Worm (Caenorhabditis elegans) whole organism, L3 larva: ENCODE measurements around the gene sri-19.

ENCODE experiments used
- R02D3.7 ChIP-seq: fragments of 150-350 bp; optimal IDR thresholded peaks from 2 replicates; lab custom pipeline; 2014; ENCODE audit warnings: missing biosample characterization, missing genetic modification characterization
- ZK546.5 ChIP-seq: sonication (generic microtip); optimal IDR thresholded peaks from 2 replicates; lab custom pipeline; 2017; ENCODE audit warnings: missing biosample characterization, missing genetic modification characterization
- aly-2 ChIP-seq: fragments of 150-350 bp; optimal IDR thresholded peaks from 2 replicates; lab custom pipeline; 2014; ENCODE audit warnings: missing biosample characterization, missing genetic modification characterization
- ama-1 ChIP-seq: fragments of 150-350 bp; optimal IDR thresholded peaks from 2 replicates; lab custom pipeline; 2018
- ceh-16 ChIP-seq: sonication (generic microtip); optimal IDR thresholded peaks from 2 replicates; lab custom pipeline; 2017; ENCODE audit warnings: missing biosample characterization, missing genetic modification characterization
- ceh-28 ChIP-seq: fragments of 150-350 bp; optimal IDR thresholded peaks from 2 replicates; lab custom pipeline; 2014; ENCODE audit warnings: missing biosample characterization, missing genetic modification reagents, missing genetic modification characterization
- ceh-82 ChIP-seq: fragments of 150-350 bp; optimal IDR thresholded peaks from 2 replicates; lab custom pipeline; 2014; ENCODE audit warnings: missing biosample characterization, missing genetic modification characterization
- ceh-9 ChIP-seq: sonication (generic microtip); optimal IDR thresholded peaks from 2 replicates; lab custom pipeline; 2018; ENCODE audit warnings: missing biosample characterization, missing genetic modification characterization
- daf-12 ChIP-seq: fragments of 150-350 bp; optimal IDR thresholded peaks from 2 replicates; lab custom pipeline; 2014; ENCODE audit warnings: missing biosample characterization, missing genetic modification reagents, missing genetic modification characterization
- egl-27 ChIP-seq: sonication (generic microtip); optimal IDR thresholded peaks from 4 replicates; lab custom pipeline; 2017; ENCODE audit warnings: missing biosample characterization, missing genetic modification reagents, missing genetic modification characterization
- egl-5 ChIP-seq: fragments of 150-350 bp; optimal IDR thresholded peaks from 2 replicates; lab custom pipeline; 2017; ENCODE audit warnings: missing biosample characterization, missing genetic modification reagents, missing genetic modification characterization, inconsistent platforms
- elt-1 ChIP-seq: fragments of 150-350 bp; optimal IDR thresholded peaks from 2 replicates; lab custom pipeline; 2014; ENCODE audit warnings: missing biosample characterization, missing genetic modification characterization
- elt-2 ChIP-seq: sonication (generic microtip); optimal IDR thresholded peaks from 2 replicates; lab custom pipeline; 2016; ENCODE audit warnings: missing genetic modification reagents, mild to moderate bottlenecking, missing genetic modification characterization, missing compliant biosample characterization
- elt-3 ChIP-seq, 3 experiments: fragments of 150-350 bp in 1 of 3; sonication (generic microtip) in 2 of 3; optimal IDR thresholded peaks; 2 replicates in 2 of 3; 4 replicates in 1 of 3; lab custom pipeline; 2014 to 2017; ENCODE audit warnings: missing biosample characterization in 3 of 3, missing genetic modification characterization in 3 of 3
- eor-1 ChIP-seq, 2 experiments: fragments of 150-350 bp; optimal IDR thresholded peaks; 2 replicates each; lab custom pipeline; 2014 to 2018; ENCODE audit warnings: missing biosample characterization in 2 of 2, missing genetic modification characterization in 2 of 2
- fkh-10 ChIP-seq: sonication (generic microtip); optimal IDR thresholded peaks from 2 replicates; lab custom pipeline; 2017; ENCODE audit warnings: missing biosample characterization, missing genetic modification reagents, missing genetic modification characterization
- fkh-2 ChIP-seq: fragments of 150-350 bp; optimal IDR thresholded peaks from 2 replicates; lab custom pipeline; 2014; ENCODE audit warnings: missing biosample characterization, missing genetic modification reagents, missing genetic modification characterization
- fos-1 ChIP-seq: fragments of 150-350 bp; optimal IDR thresholded peaks from 2 replicates; lab custom pipeline; 2014; ENCODE audit warnings: missing biosample characterization, missing genetic modification characterization
- hmg-11 ChIP-seq: sonication (generic microtip); optimal IDR thresholded peaks from 2 replicates; lab custom pipeline; 2016; ENCODE audit warnings: missing genetic modification characterization, missing compliant biosample characterization
- jun-1 ChIP-seq: fragments of 150-350 bp; optimal IDR thresholded peaks from 2 replicates; lab custom pipeline; 2014; ENCODE audit warnings: missing biosample characterization, missing genetic modification reagents, missing genetic modification characterization
- lin-15B ChIP-seq: fragments of 150-350 bp; optimal IDR thresholded peaks from 2 replicates; lab custom pipeline; 2014; ENCODE audit warnings: missing biosample characterization, missing genetic modification characterization
- lin-39 ChIP-seq: fragments of 150-350 bp; optimal IDR thresholded peaks from 2 replicates; lab custom pipeline; 2018; ENCODE audit warnings: missing biosample characterization, missing genetic modification reagents, missing genetic modification characterization
- lsy-12 ChIP-seq: sonication (generic microtip); optimal IDR thresholded peaks from 2 replicates; lab custom pipeline; 2016; ENCODE audit warnings: mild to moderate bottlenecking, missing genetic modification characterization, missing compliant biosample characterization
- mdl-1 ChIP-seq: fragments of 150-350 bp; optimal IDR thresholded peaks from 2 replicates; lab custom pipeline; 2014; ENCODE audit warnings: missing biosample characterization, missing genetic modification characterization
- mml-1 ChIP-seq: fragments of 150-350 bp; sonication (generic microtip); optimal IDR thresholded peaks from 3 replicates; lab custom pipeline; 2014; ENCODE audit warnings: missing biosample characterization, missing genetic modification characterization
- nfya-1 ChIP-seq: sonication (generic microtip); optimal IDR thresholded peaks from 2 replicates; lab custom pipeline; 2017; ENCODE audit warnings: missing genetic modification characterization, mild to moderate bottlenecking, missing compliant biosample characterization, antibody characterized with exemption, moderate library complexity; ENCODE audit not compliant: insufficient read depth
- nhr-11 ChIP-seq: fragments of 150-350 bp; optimal IDR thresholded peaks from 2 replicates; lab custom pipeline; 2014; ENCODE audit warnings: missing biosample characterization, missing genetic modification characterization
- nhr-12 ChIP-seq: fragments of 150-350 bp; optimal IDR thresholded peaks from 2 replicates; lab custom pipeline; 2014; ENCODE audit warnings: missing biosample characterization, missing genetic modification characterization
- nhr-23 ChIP-seq: fragments of 150-350 bp; optimal IDR thresholded peaks from 2 replicates; lab custom pipeline; 2014; ENCODE audit warnings: missing biosample characterization, missing genetic modification reagents, missing genetic modification characterization
- nhr-237 ChIP-seq: fragments of 150-350 bp; optimal IDR thresholded peaks from 2 replicates; lab custom pipeline; 2014; ENCODE audit warnings: missing biosample characterization, missing genetic modification characterization
- nhr-25 ChIP-seq: sonication (generic microtip); optimal IDR thresholded peaks from 2 replicates; lab custom pipeline; 2017; ENCODE audit warnings: missing biosample characterization, missing genetic modification characterization
- nhr-28 ChIP-seq: fragments of 150-350 bp; optimal IDR thresholded peaks from 2 replicates; lab custom pipeline; 2014; ENCODE audit warnings: missing biosample characterization, missing genetic modification characterization
- nhr-43 ChIP-seq: sonication (generic microtip); optimal IDR thresholded peaks from 2 replicates; lab custom pipeline; 2016; ENCODE audit warnings: mild to moderate bottlenecking, missing genetic modification characterization, missing compliant biosample characterization; ENCODE audit not compliant: poor library complexity, severe bottlenecking
- nhr-67 ChIP-seq: fragments of 150-350 bp; optimal IDR thresholded peaks from 2 replicates; lab custom pipeline; 2014; ENCODE audit warnings: missing biosample characterization, missing genetic modification characterization
- nhr-76 ChIP-seq: fragments of 150-350 bp; sonication (generic microtip); optimal IDR thresholded peaks from 5 replicates; lab custom pipeline; 2014; ENCODE audit warnings: missing biosample characterization, missing genetic modification characterization
- nhr-77 ChIP-seq: fragments of 150-350 bp; optimal IDR thresholded peaks from 2 replicates; lab custom pipeline; 2014; ENCODE audit warnings: missing biosample characterization, missing genetic modification characterization
- pha-4 ChIP-seq: fragments of 150-350 bp; optimal IDR thresholded peaks from 2 replicates; lab custom pipeline; 2014; ENCODE audit warnings: missing biosample characterization, missing genetic modification reagents, missing genetic modification characterization
- pqm-1 ChIP-seq: fragments of 150-350 bp; optimal IDR thresholded peaks from 2 replicates; lab custom pipeline; 2017; ENCODE audit warnings: missing biosample characterization, missing genetic modification characterization, inconsistent platforms
- sea-2 ChIP-seq: fragments of 150-350 bp; sonication (generic microtip); optimal IDR thresholded peaks from 4 replicates; lab custom pipeline; 2014; ENCODE audit warnings: missing biosample characterization, missing genetic modification reagents, missing genetic modification characterization
- skn-1 ChIP-seq: fragments of 150-350 bp; optimal IDR thresholded peaks from 2 replicates; lab custom pipeline; 2014; ENCODE audit warnings: missing biosample characterization, missing genetic modification characterization
- snpc-4 ChIP-seq: fragments of 150-350 bp; optimal IDR thresholded peaks from 2 replicates; lab custom pipeline; 2014; ENCODE audit warnings: missing biosample characterization, missing genetic modification characterization
- tbx-2 ChIP-seq: sonication (generic microtip); optimal IDR thresholded peaks from 2 replicates; lab custom pipeline; 2016; ENCODE audit warnings: mild to moderate bottlenecking, missing genetic modification characterization, missing compliant biosample characterization
- unc-39 ChIP-seq: sonication (generic microtip); optimal IDR thresholded peaks from 4 replicates; lab custom pipeline; 2017; ENCODE audit warnings: missing biosample characterization, missing genetic modification characterization
- unc-62 ChIP-seq: fragments of 150-350 bp; sonication (generic microtip); optimal IDR thresholded peaks from 4 replicates; lab custom pipeline; 2014; ENCODE audit warnings: missing biosample characterization, missing genetic modification reagents, missing genetic modification characterization
- zag-1 ChIP-seq: fragments of 150-350 bp; optimal IDR thresholded peaks from 2 replicates; lab custom pipeline; 2014; ENCODE audit warnings: missing biosample characterization, missing genetic modification characterization
- ztf-11 ChIP-seq: fragments of 150-350 bp; optimal IDR thresholded peaks from 2 replicates; lab custom pipeline; 2014; ENCODE audit warnings: missing biosample characterization, missing genetic modification characterization
- ztf-4 ChIP-seq: fragments of 150-350 bp; optimal IDR thresholded peaks from 2 replicates; lab custom pipeline; 2014; ENCODE audit warnings: missing biosample characterization, missing genetic modification characterization

sri-19 gene

DNA sequence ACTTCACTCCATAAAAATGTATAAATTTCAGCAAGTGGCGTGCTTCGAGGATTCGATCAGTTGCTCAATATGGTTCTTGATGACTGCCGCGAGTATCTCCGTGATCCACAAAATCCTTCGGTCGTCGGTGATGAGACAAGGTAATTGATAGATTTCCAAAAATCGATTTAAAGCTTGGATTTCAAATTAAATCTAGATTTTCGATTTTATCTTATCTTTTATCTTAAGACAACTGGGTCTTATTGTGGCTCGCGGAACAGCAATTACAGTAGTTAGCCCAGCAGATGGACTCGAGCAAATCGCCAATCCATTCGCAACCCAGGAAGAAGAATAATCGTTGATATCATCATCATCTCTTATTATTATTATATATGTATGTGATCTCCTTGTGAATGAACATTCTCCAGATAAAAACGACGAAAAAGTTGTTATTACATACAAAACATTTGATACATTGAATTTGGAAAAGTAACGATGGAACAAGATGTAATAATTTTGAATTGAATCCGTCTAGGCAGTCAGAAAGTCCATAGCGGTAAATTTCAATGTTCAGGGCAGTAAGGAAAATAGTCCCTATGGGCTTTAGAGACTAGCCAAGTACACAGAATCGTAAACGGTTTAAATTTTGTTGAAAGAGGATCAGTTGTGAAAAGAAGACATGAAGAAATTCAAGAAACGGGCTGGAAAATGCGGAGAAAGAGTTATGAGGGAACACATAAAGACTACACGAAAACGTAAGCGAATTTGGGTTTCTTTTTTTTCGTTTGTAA lies 24.2 kb upstream of the sri-19 start:
- TF ChIP-seq ama-1 (lab: Kevin White, UChicago) (peak; percentile 90), zag-1 (tag; lab: Kevin White, UChicago) (no peak), nhr-23 (tag; lab: Kevin White, UChicago) (no peak), egl-27 (tag; lab: Kevin White, UChicago) (no peak), nhr-43 (tag; lab: Kevin White, UChicago) (peak; percentile 32), fkh-2 (no peak), lin-39 (tag; lab: Kevin White, UChicago) (no peak), fkh-10 (GFP tag; lab: Kevin White, UChicago) (no peak), lsy-12 (tag; lab: Kevin White, UChicago) (peak; percentile 26), pha-4 (tag; lab: Kevin White, UChicago) (no peak), jun-1 (no peak), elt-2 (tag; lab: Kevin White, UChicago) (peak; percentile 47)

DNA sequence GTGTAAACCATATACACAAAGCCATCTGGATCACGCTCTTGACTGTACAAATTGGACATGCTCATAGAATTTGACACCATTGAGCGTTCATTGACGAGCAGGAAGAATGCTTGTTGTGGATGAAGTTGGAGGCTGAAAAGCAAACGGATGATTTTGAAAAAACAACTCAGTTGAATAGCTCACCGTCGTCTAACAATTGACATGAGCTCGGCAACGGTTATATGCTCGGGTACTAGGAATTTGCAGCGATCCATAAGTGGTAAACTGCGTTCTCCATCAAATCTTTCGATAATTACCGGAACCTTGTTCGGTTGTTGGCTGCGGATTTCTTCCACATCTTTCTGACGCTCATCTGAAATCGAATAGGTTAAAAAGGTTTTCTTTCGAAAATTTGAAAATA lies 23.4 kb upstream of the sri-19 start:
- TF ChIP-seq elt-3 (tag; optimal IDR thresholded peaks at IDR 0.05; lab: Kevin White, UChicago) (no peak), ama-1 (lab: Kevin White, UChicago) (peak; percentile 68)

DNA sequence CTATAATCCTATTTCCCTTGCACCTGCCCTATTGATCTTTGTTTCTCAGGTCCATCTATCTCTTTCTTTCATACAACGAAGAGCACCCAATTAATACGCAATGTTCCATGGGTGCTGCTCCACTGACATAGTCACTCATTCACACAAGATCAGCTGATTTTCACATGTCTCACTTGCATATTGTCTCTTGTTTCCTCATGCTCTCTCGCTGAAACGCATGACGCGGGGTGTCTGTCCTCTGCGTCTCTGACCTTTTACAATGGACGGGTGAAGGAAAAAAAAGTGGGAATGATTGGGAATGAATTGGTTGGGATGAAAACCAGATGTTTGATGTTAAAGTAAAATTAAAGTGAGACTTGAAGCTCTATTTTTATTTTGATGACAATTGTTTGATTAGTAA lies 22.8 kb upstream of the sri-19 start:
- TF ChIP-seq nfya-1 (tag; lab: Kevin White, UChicago) (peak; percentile 90), zag-1 (tag; lab: Kevin White, UChicago) (no peak), ceh-16 (no peak), nhr-23 (tag; lab: Kevin White, UChicago) (peak; percentile 80), nhr-76 (tag; lab: Kevin White, UChicago) (no peak), hmg-11 (tag; lab: Kevin White, UChicago) (no peak), ceh-82 (no peak), ztf-4 (tag; lab: Kevin White, UChicago) (peak; percentile 65), daf-12 (tag; lab: Kevin White, UChicago) (no peak), tbx-2 (tag; lab: Kevin White, UChicago) (peak; percentile 56), ceh-9 (tag; lab: Kevin White, UChicago) (no peak), mml-1 (tag; lab: Kevin White, UChicago) (peak; percentile 81), jun-1 (peak; percentile 75), ZK546.5 (tag; lab: Kevin White, UChicago) (no peak), unc-62 (GFP tag; lab: Kevin White, UChicago) (peak; percentile 57), lin-39 (tag; lab: Kevin White, UChicago) (peak; percentile 43), eor-1 (tag; optimal IDR thresholded peaks at IDR 0.05; lab: Kevin White, UChicago) (peak in 1 of 2 experiments; percentile 32), unc-39 (no peak), elt-3 (tag; optimal IDR thresholded peaks at IDR 0.05; lab: Kevin White, UChicago) (peak in 1 of 3 experiments; percentile 17), skn-1 (no peak), mdl-1 (tag; lab: Kevin White, UChicago) (peak; percentile 60), lsy-12 (tag; lab: Kevin White, UChicago) (peak; percentile 90), egl-5 (tag; lab: Kevin White, UChicago) (peak; percentile 95), nhr-12 (tag; lab: Kevin White, UChicago) (no peak), ztf-11 (tag; lab: Kevin White, UChicago) (no peak), fos-1 (no peak), R02D3.7 (tag; lab: Kevin White, UChicago) (no peak), fkh-10 (GFP tag; lab: Kevin White, UChicago) (no peak), lin-15B (peak; percentile 26), egl-27 (tag; lab: Kevin White, UChicago) (peak; percentile 53), fkh-2 (no peak), elt-1 (tag; lab: Kevin White, UChicago) (peak; percentile 32), ceh-28 (tag; lab: Kevin White, UChicago) (peak; percentile 65), nhr-28 (no peak), nhr-77 (tag; lab: Kevin White, UChicago) (no peak), elt-2 (tag; lab: Kevin White, UChicago) (peak; percentile 59), nhr-11 (tag; lab: Kevin White, UChicago) (no peak), snpc-4 (tag; lab: Kevin White, UChicago) (peak; percentile 26), nhr-25 (peak; percentile 40), nhr-237 (no peak), pha-4 (tag; lab: Kevin White, UChicago) (peak; percentile 63), pqm-1 (tag; lab: Kevin White, UChicago) (peak; percentile 64), sea-2 (GFP tag; lab: Kevin White, UChicago) (no peak), aly-2 (no peak), nhr-67 (no peak), nhr-43 (tag; lab: Kevin White, UChicago) (peak; percentile 40), ama-1 (lab: Kevin White, UChicago) (peak; percentile 80)
